Worm (Caenorhabditis elegans): ENCODE measurements around the gene C35A5.11.

C35A5.11 gene

ce11 chrV:10536808-10537207, 33.9 kb upstream of the C35A5.11 start (continued):
- TF ChIP-seq mbf-1 (tag; optimal IDR thresholded peaks at IDR 0.05) (no peak), sma-3 (GFP tag; optimal IDR thresholded peaks at IDR 0.05) (peak; percentile 87), unc-55 (GFP tag; optimal IDR thresholded peaks at IDR 0.05) (peak; percentile 94), nhr-23 (tag; optimal IDR thresholded peaks at IDR 0.05) (no peak)

- TF ChIP-seq mdl-1 (tag; optimal IDR thresholded peaks at IDR 0.05) = no peak
- TF ChIP-seq zag-1 (tag; optimal IDR thresholded peaks at IDR 0.05) = no peak
- TF ChIP-seq ztf-4 (tag; optimal IDR thresholded peaks at IDR 0.05) = no peak
- no peak for TF ChIP-seq egl-27 (tag; optimal IDR thresholded peaks at IDR 0.05)
- TF ChIP-seq aly-2 (tag; optimal IDR thresholded peaks at IDR 0.05) = no peak
- TF ChIP-seq alr-1 (tag; optimal IDR thresholded peaks at IDR 0.05) = no peak
- TF ChIP-seq nhr-10 (tag; optimal IDR thresholded peaks at IDR 0.05) = no peak
- TF ChIP-seq lsy-2 (tag; optimal IDR thresholded peaks at IDR 0.05) = peak in 1 of 2 experiments; percentile 1
- no peak for TF ChIP-seq ceh-16 (tag; optimal IDR thresholded peaks at IDR 0.05)
- no peak for TF ChIP-seq F13H6.1 (tag; optimal IDR thresholded peaks at IDR 0.05)
- no peak for TF ChIP-seq nhr-6 (tag; optimal IDR thresholded peaks at IDR 0.05)
- no peak for TF ChIP-seq Y55F3AM.14 (GFP tag; optimal IDR thresholded peaks at IDR 0.05)
- TF ChIP-seq ama-1 (optimal IDR thresholded peaks at IDR 0.05) = peak; percentile 14
- no peak for TF ChIP-seq mab-5 (tag; optimal IDR thresholded peaks at IDR 0.05)
- no peak for TF ChIP-seq unc-39 (tag; optimal IDR thresholded peaks at IDR 0.05)
- no peak for TF ChIP-seq nhr-77 (tag; optimal IDR thresholded peaks at IDR 0.05)
- peak; percentile 52 for TF ChIP-seq gmeb-1 (tag; optimal IDR thresholded peaks at IDR 0.05)
- TF ChIP-seq ztf-11 (tag; optimal IDR thresholded peaks at IDR 0.05) = no peak
- peak; percentile 46 for TF ChIP-seq nhr-129 (tag; optimal IDR thresholded peaks at IDR 0.05)
- TF ChIP-seq nhr-11 (tag; optimal IDR thresholded peaks at IDR 0.05) = no peak
- no peak for TF ChIP-seq R02D3.7 (tag; optimal IDR thresholded peaks at IDR 0.05)
- TF ChIP-seq ztf-1 (GFP tag; conservative IDR thresholded peaks at IDR 0.05) = no peak
- no peak for TF ChIP-seq unc-55 (GFP tag; optimal IDR thresholded peaks at IDR 0.05)
- no peak for TF ChIP-seq dmd-4 (tag; optimal IDR thresholded peaks at IDR 0.05)
- peak; percentile 39 for TF ChIP-seq nhr-25 (tag; optimal IDR thresholded peaks at IDR 0.05)
- peak; percentile 1 for TF ChIP-seq sma-9 (GFP tag; optimal IDR thresholded peaks at IDR 0.05)
- no peak for TF ChIP-seq sma-9 (tag; optimal IDR thresholded peaks at IDR 0.05)
- TF ChIP-seq mbf-1 (tag; optimal IDR thresholded peaks at IDR 0.05) = no peak
- TF ChIP-seq elt-3 (tag; optimal IDR thresholded peaks at IDR 0.05) = no peak
- no peak for TF ChIP-seq peb-1 (tag; optimal IDR thresholded peaks at IDR 0.05)
- TF ChIP-seq nhr-237 (tag; optimal IDR thresholded peaks at IDR 0.05) = no peak
- peak; percentile 33 for TF ChIP-seq blmp-1 (tag; optimal IDR thresholded peaks at IDR 0.05; ENCODE audit: insufficient read depth)
- no peak for TF ChIP-seq nhr-21 (tag; optimal IDR thresholded peaks at IDR 0.05)
- TF ChIP-seq crh-2 (tag; optimal IDR thresholded peaks at IDR 0.05) = peak; percentile 42
- peak; percentile 1 for TF ChIP-seq sma-3 (GFP tag; optimal IDR thresholded peaks at IDR 0.05)
- TF ChIP-seq C34F6.9 (tag; optimal IDR thresholded peaks at IDR 0.05) = no peak
- peak; percentile 10 for TF ChIP-seq lin-11 (tag; optimal IDR thresholded peaks at IDR 0.05)
- TF ChIP-seq unc-62 (GFP tag; optimal IDR thresholded peaks at IDR 0.05) = no peak
- no peak for TF ChIP-seq snpc-4 (tag; optimal IDR thresholded peaks at IDR 0.05)
- TF ChIP-seq ceh-82 (tag; optimal IDR thresholded peaks at IDR 0.05) = no peak
- no peak for TF ChIP-seq nhr-23 (tag; optimal IDR thresholded peaks at IDR 0.05)
- no peak for TF ChIP-seq sem-4 (tag; optimal IDR thresholded peaks at IDR 0.05)
- TF ChIP-seq lin-39 (tag; optimal IDR thresholded peaks at IDR 0.05) = no peak
- TF ChIP-seq elt-1 (tag; optimal IDR thresholded peaks at IDR 0.05) = no peak
- peak; percentile 0 for TF ChIP-seq fos-1 (tag; optimal IDR thresholded peaks at IDR 0.05)
- no peak for TF ChIP-seq lin-13 (GFP tag; optimal IDR thresholded peaks at IDR 0.05)
- TF ChIP-seq nhr-12 (tag; optimal IDR thresholded peaks at IDR 0.05) = no peak
- no peak for TF ChIP-seq ZK546.5 (tag; optimal IDR thresholded peaks at IDR 0.05)
- TF ChIP-seq skn-1 (tag; optimal IDR thresholded peaks at IDR 0.05) = no peak
These were observed 33.3 kb upstream of the C35A5.11 start, which contains the start of gene ppm-1.A for ce11 chrV:10536095-10536691. Gene ppm-1.A (minus strand): TSS chrV:10536388.

Data from whole organism, L2 larva.